Fruit fly (Drosophila melanogaster): ENCODE results near the gene CG34426.

CG34426 gene

dm6 chr3L:8772998-8773684, 29.1 kb upstream of the CG34426 start (continued):
- peak; percentile 62 for TF ChIP-seq ttk (GFP tag; IDR thresholded peaks at IDR 0.05)
- TF ChIP-seq pan (optimal IDR thresholded peaks at IDR 0.05): no peak
- TF ChIP-seq pan (GFP tag; optimal IDR thresholded peaks at IDR 0.05 in 1 of 2, IDR thresholded peaks at IDR 0.05 in 1 of 2): peak in 1 of 2 experiments; percentile 86
- TF ChIP-seq CG18764 (GFP tag; optimal IDR thresholded peaks at IDR 0.05): peak; percentile 48
- TF ChIP-seq Aef1 (GFP tag; IDR thresholded peaks at IDR 0.05): 0 out of 3 replicates have a peak, but pooled peaks have one; percentile 18
- peak; percentile 74 for TF ChIP-seq sd (tag; optimal IDR thresholded peaks at IDR 0.05)
- peak; percentile 27 to 93 for TF ChIP-seq bsh (GFP tag; optimal IDR thresholded peaks at IDR 0.05)
- TF ChIP-seq D19B (GFP tag; optimal IDR thresholded peaks at IDR 0.05): no peak
- TF ChIP-seq TFAM (GFP tag; optimal IDR thresholded peaks at IDR 0.05): no peak
- TF ChIP-seq CG4328 (GFP tag; optimal IDR thresholded peaks at IDR 0.05): no peak
- peak; percentile 25 for TF ChIP-seq caup (GFP tag; optimal IDR thresholded peaks at IDR 0.05; ENCODE audit: severe bottlenecking)
- TF ChIP-seq CG4730 (GFP tag; IDR thresholded peaks at IDR 0.05): peak; percentile 48; the same call in 1 of the 2 replicates
- TF ChIP-seq CG43689 (GFP tag; IDR thresholded peaks at IDR 0.05): no peak
- TF ChIP-seq chn (GFP tag; optimal IDR thresholded peaks at IDR 0.05): peak; percentile 0
- TF ChIP-seq tgo (GFP tag; IDR thresholded peaks at IDR 0.05): peak; percentile 77
- no peak for TF ChIP-seq Dll (GFP tag; IDR thresholded peaks at IDR 0.05; ENCODE audit: partially characterized antibody)
- TF ChIP-seq lola (GFP tag; optimal IDR thresholded peaks at IDR 0.05): peak in 1 of 3 experiments; percentile 87
- no peak for TF ChIP-seq CG34224 (GFP tag; IDR thresholded peaks at IDR 0.05; ENCODE audit: partially characterized antibody)
- peak; percentile 33 for TF ChIP-seq wek (GFP tag; optimal IDR thresholded peaks at IDR 0.05)
- no peak for TF ChIP-seq HLH4C (GFP tag; IDR thresholded peaks at IDR 0.05; ENCODE audit: partially characterized antibody)
- TF ChIP-seq bcd (GFP tag; optimal IDR thresholded peaks at IDR 0.05): peak; percentile 60
- TF ChIP-seq jigr1 (GFP tag; IDR thresholded peaks at IDR 0.05): no peak
- peak; percentile 43 for TF ChIP-seq B-H1 (GFP tag; IDR thresholded peaks at IDR 0.05)
- TF ChIP-seq bbx (GFP tag; IDR thresholded peaks at IDR 0.05; ENCODE audit: partially characterized antibody): no peak
- 0 out of 3 replicates have a peak, but pooled peaks have one; percentile 42 for TF ChIP-seq CG11456 (GFP tag; IDR thresholded peaks at IDR 0.05)
- TF ChIP-seq Atf-2 (GFP tag; optimal IDR thresholded peaks at IDR 0.05): peak; percentile 53
- TF ChIP-seq stc (GFP tag; IDR thresholded peaks at IDR 0.05): peak; percentile 76
- peak; percentile 48 for TF ChIP-seq CG12942 (GFP tag; optimal IDR thresholded peaks at IDR 0.05)
- peak; percentile 67 for TF ChIP-seq CG18619 (GFP tag; optimal IDR thresholded peaks at IDR 0.05)
- TF ChIP-seq CG7745 (tag; optimal IDR thresholded peaks at IDR 0.05): no peak
- no peak for TF ChIP-seq CG31365 (tag; optimal IDR thresholded peaks at IDR 0.05)
- no peak for TF ChIP-seq toy (GFP tag; IDR thresholded peaks at IDR 0.05)
- TF ChIP-seq chinmo (GFP tag; IDR thresholded peaks at IDR 0.05; ENCODE audit: partially characterized antibody): no peak
- TF ChIP-seq dpn (GFP tag; optimal IDR thresholded peaks at IDR 0.05): peak; percentile 4 to 77
- 0 out of 3 replicates have a peak, but pooled peaks have one; percentile 7 for TF ChIP-seq knrl (GFP tag; IDR thresholded peaks at IDR 0.05; ENCODE audit: partially characterized antibody)
- TF ChIP-seq CG34422 (GFP tag; IDR thresholded peaks at IDR 0.05): peak; percentile 70
- peak; percentile 45 for TF ChIP-seq bab2 (GFP tag; optimal IDR thresholded peaks at IDR 0.05)
- TF ChIP-seq Adf1 (GFP tag; IDR thresholded peaks at IDR 0.05): no peak
- TF ChIP-seq gro (GFP tag; optimal IDR thresholded peaks at IDR 0.05): no peak
- peak; percentile 76 for TF ChIP-seq CG17328 (GFP tag; IDR thresholded peaks at IDR 0.05)
- TF ChIP-seq Rx (GFP tag; IDR thresholded peaks at IDR 0.05): peak; percentile 35; the same call in 1 of the 2 replicates
- TF ChIP-seq CG6254 (GFP tag; optimal IDR thresholded peaks at IDR 0.05): peak; percentile 62
- peak; percentile 86 for TF ChIP-seq CG17361 (GFP tag; IDR thresholded peaks at IDR 0.05)
- peak; percentile 47; the same call in 1 of the 2 replicates for TF ChIP-seq CG10959 (GFP tag; IDR thresholded peaks at IDR 0.05)
- TF ChIP-seq CG3065 (GFP tag; optimal IDR thresholded peaks at IDR 0.05): peak; percentile 38
- TF ChIP-seq CG10654 (GFP tag; optimal IDR thresholded peaks at IDR 0.05): peak; percentile 51
- peak; percentile 84 for TF ChIP-seq Sox102F (GFP tag; optimal IDR thresholded peaks at IDR 0.05)
- no peak for TF ChIP-seq Lim3 (GFP tag; IDR thresholded peaks at IDR 0.05)
- TF ChIP-seq Optix (GFP tag; IDR thresholded peaks at IDR 0.05): no peak; the same call in 2 of the 3 replicates

All from whole organism, embryonic.